Fruit fly (Drosophila melanogaster): ENCODE results near the gene eff.

dm6 chr3R:14730595-14730994, 10.5 kb downstream of the eff start:
- no peak for TF ChIP-seq cic (GFP tag; optimal IDR thresholded peaks at IDR 0.05)
- no peak for TF ChIP-seq kay (GFP tag; ENCODE audit: borderline replicate concordance)
- no peak for TF ChIP-seq Clk (GFP tag; optimal IDR thresholded peaks at IDR 0.05)
- TF ChIP-seq CG5204 (GFP tag; optimal IDR thresholded peaks at IDR 0.05): no peak
- no peak for TF ChIP-seq CG7045 (GFP tag; optimal IDR thresholded peaks at IDR 0.05)
- no peak for TF ChIP-seq ovo (GFP tag; optimal IDR thresholded peaks at IDR 0.05)
- no peak for TF ChIP-seq CG11617 (GFP tag; optimal IDR thresholded peaks at IDR 0.05)
- TF ChIP-seq CG7101 (tag; optimal IDR thresholded peaks at IDR 0.05): no peak
- no peak for TF ChIP-seq CG14711 (tag; optimal IDR thresholded peaks at IDR 0.05)
- TF ChIP-seq Hr96 (GFP tag; optimal IDR thresholded peaks at IDR 0.05): no peak
- no peak for TF ChIP-seq Crg-1 (GFP tag; optimal IDR thresholded peaks at IDR 0.05)

Measured in whole organism, adult.